Worm (Caenorhabditis elegans): ENCODE measurements around the gene unc-3.
A peak's percentile ranks its signal among the peaks of the same experiment; 100 is the strongest.

ce11 chrX:14824490-14825050 lies 51.2 kb downstream of the unc-3 start, which contains the start of gene mbk-1:
- peak; percentile 40 for TF ChIP-seq ceh-2 (tag; optimal IDR thresholded peaks at IDR 0.05)
- TF ChIP-seq ceh-14 (tag; optimal IDR thresholded peaks at IDR 0.05), result no peak
- no peak for TF ChIP-seq ceh-22 (tag; optimal IDR thresholded peaks at IDR 0.05)

Data from whole organism, late embryonic.